Fruit fly (Drosophila melanogaster): ENCODE results near the gene CG5592.

DNA sequence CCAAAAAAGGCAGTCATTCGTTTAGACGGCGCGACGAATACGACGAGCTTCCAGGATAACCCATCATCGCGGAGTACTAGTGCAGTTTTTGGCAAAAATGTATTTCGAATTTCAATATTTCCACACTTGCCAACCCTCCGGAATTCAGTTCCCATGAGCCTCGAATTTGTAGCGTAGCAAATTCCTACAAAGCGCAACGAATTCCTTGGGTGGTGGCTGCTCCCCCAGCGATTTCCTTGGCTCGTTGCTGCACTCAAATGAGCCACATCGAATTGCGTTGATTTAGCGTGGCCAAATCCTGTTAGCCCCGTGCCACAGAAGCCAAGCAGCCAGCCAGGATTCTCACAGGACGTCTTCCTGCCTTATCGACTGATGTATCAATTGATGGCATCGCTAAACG is 12.7 kb upstream of the CG5592 start:
- TF ChIP-seq CTCF (optimal IDR thresholded peaks at IDR 0.05) (no peak), CG8478 (optimal IDR thresholded peaks at IDR 0.05) (no peak)

Data from S2 (cell line).